Fruit fly (Drosophila melanogaster) S2 (cell line): Measurements from ENCODE around the gene CG34134.

ENCODE experiments used
- CG8478 ChIP-seq: fragments of >200 bp; optimal IDR thresholded peaks from 2 replicates; lab custom pipeline; 2018
- CTCF ChIP-seq, 2 experiments: fragments of >200 bp; optimal IDR thresholded peaks; 2 replicates each; lab custom pipeline; 2018

- TF ChIP-seq CG8478 (lab: Kevin White, UChicago), result no peak
- TF ChIP-seq CTCF (optimal IDR thresholded peaks at IDR 0.05; lab: Kevin White, UChicago), result no peak
Measured at dm6 chr2L:8196757-8197530, 6.4 kb upstream of the CG34134 start, which contains the start of the genes CG8475 and CG8460.
